Fruit fly (Drosophila melanogaster) whole organism, embryonic: Measurements from ENCODE around the gene GstD4.
A peak's percentile ranks its signal among the peaks of the same experiment; 100 is the strongest.

ENCODE experiments used
- CG10321 ChIP-seq: fragments of 200-800 bp; sonication (Bioruptor generic); IDR thresholded peaks from 2 replicates; pipeline ENCODE4 v1.3.6; 2022; ENCODE audit warnings: missing biosample characterization, missing genetic modification characterization
- CG10654 ChIP-seq: fragments of 200-800 bp; sonication (Bioruptor generic); optimal IDR thresholded peaks from 2 replicates; lab custom pipeline; 2016; ENCODE audit warnings: missing biosample characterization, missing genetic modification characterization
- CG11723 ChIP-seq: fragments of 200-800 bp; sonication (Bioruptor generic); optimal IDR thresholded peaks from 2 replicates; lab custom pipeline; 2017; ENCODE audit warnings: missing biosample characterization, mild to moderate bottlenecking, missing genetic modification characterization
- CG12071 ChIP-seq: fragments of 200-800 bp; sonication (Bioruptor generic); optimal IDR thresholded peaks from 3 replicates; lab custom pipeline; 2018; ENCODE audit warnings: missing biosample characterization, mild to moderate bottlenecking, missing genetic modification characterization
- CG12391 ChIP-seq: fragments of 200-800 bp; sonication (Bioruptor generic); optimal IDR thresholded peaks from 3 replicates; lab custom pipeline; 2018; ENCODE audit warnings: missing biosample characterization, mild to moderate bottlenecking, missing genetic modification characterization, moderate library complexity
- CG15696 ChIP-seq: fragments of 200-800 bp; sonication (Bioruptor generic); optimal IDR thresholded peaks from 2 replicates; lab custom pipeline; 2019; ENCODE audit warnings: missing biosample characterization, mild to moderate bottlenecking, missing genetic modification characterization, moderate library complexity
- CG1602 ChIP-seq: fragments of 200-800 bp; sonication (Bioruptor generic); optimal IDR thresholded peaks from 3 replicates; lab custom pipeline; 2016; ENCODE audit warnings: missing biosample characterization, missing genetic modification characterization
- CG17186 ChIP-seq: fragments of 200-800 bp; sonication (Bioruptor generic); optimal IDR thresholded peaks from 3 replicates; lab custom pipeline; 2017; ENCODE audit warnings: missing biosample characterization, missing genetic modification reagents, missing genetic modification characterization
- CG17328 ChIP-seq: fragments of 200-800 bp; sonication (Bioruptor generic); IDR thresholded peaks from 2 replicates; pipeline ENCODE4 v1.3.6; 2022; ENCODE audit warnings: missing biosample characterization, missing genetic modification characterization
- CG17612 ChIP-seq: fragments of 200-800 bp; sonication (Bioruptor generic); IDR thresholded peaks from 2 replicates; pipeline ENCODE4 v1.3.6; 2022; ENCODE audit warnings: missing biosample characterization, missing genetic modification characterization
- CG18599 ChIP-seq: fragments of 200-800 bp; sonication (Bioruptor generic); optimal IDR thresholded peaks from 3 replicates; lab custom pipeline; 2017; ENCODE audit warnings: missing biosample characterization, missing genetic modification characterization, mild to moderate bottlenecking, moderate library complexity, missing genetic modification reagents
- CG31388 ChIP-seq: fragments of 200-800 bp; sonication (Bioruptor generic); optimal IDR thresholded peaks from 2 replicates; lab custom pipeline; 2016; ENCODE audit warnings: missing biosample characterization, missing genetic modification characterization
- CG8765 ChIP-seq: fragments of 200-800 bp; sonication (Bioruptor generic); IDR thresholded peaks from 2 replicates; pipeline ENCODE4 v1.3.6; 2022; ENCODE audit warnings: missing biosample characterization, missing genetic modification characterization
- CG9817 ChIP-seq: fragments of 200-800 bp; sonication (Bioruptor generic); optimal IDR thresholded peaks from 2 replicates; lab custom pipeline; 2018; ENCODE audit warnings: missing biosample characterization, mild to moderate bottlenecking, missing genetic modification characterization, moderate library complexity
- CTCF ChIP-seq: fragments of 200-800 bp; sonication (Bioruptor generic); optimal IDR thresholded peaks from 2 replicates; lab custom pipeline; 2017; ENCODE audit warnings: missing biosample characterization, mild to moderate bottlenecking, missing genetic modification characterization, moderate library complexity
- Camta ChIP-seq: fragments of 200-800 bp; sonication (Bioruptor generic); optimal IDR thresholded peaks from 2 replicates; lab custom pipeline; 2016; ENCODE audit warnings: missing biosample characterization, missing genetic modification characterization
- D19A ChIP-seq: fragments of 200-800 bp; optimal IDR thresholded peaks from 3 replicates; lab custom pipeline; 2019; ENCODE audit warnings: missing biosample characterization, mild to moderate bottlenecking, missing genetic modification characterization, moderate library complexity
- Gsc ChIP-seq: fragments of 200-800 bp; sonication (Bioruptor generic); IDR thresholded peaks from 2 replicates; pipeline ENCODE4 v1.3.6; 2022; ENCODE audit warnings: missing biosample characterization, missing genetic modification characterization
- HLH3B ChIP-seq: fragments of 200-800 bp; sonication (Bioruptor generic); IDR thresholded peaks from 2 replicates; pipeline ENCODE4 v1.3.6; 2022; ENCODE audit warnings: missing biosample characterization, missing genetic modification characterization
- HLH4C ChIP-seq: fragments of 200-800 bp; sonication (Bioruptor generic); IDR thresholded peaks from 3 replicates; pipeline ENCODE4 v1.3.6; 2022; ENCODE audit warnings: missing biosample characterization, missing genetic modification characterization; ENCODE audit not compliant: partially characterized antibody
- Hsf ChIP-seq: fragments of 200-800 bp; sonication (Bioruptor generic); optimal IDR thresholded peaks from 3 replicates; lab custom pipeline; 2016; ENCODE audit warnings: missing biosample characterization, missing genetic modification characterization
- Max ChIP-seq: fragments of 200-800 bp; sonication (Bioruptor generic); optimal IDR thresholded peaks from 2 replicates; lab custom pipeline; 2016; ENCODE audit warnings: missing biosample characterization, mild to moderate bottlenecking, missing genetic modification characterization
- Myb ChIP-seq: fragments of 200-800 bp; sonication (Bioruptor generic); optimal IDR thresholded peaks from 2 replicates; lab custom pipeline; 2016; ENCODE audit warnings: missing biosample characterization, missing genetic modification characterization
- NFAT ChIP-seq: fragments of 200-800 bp; sonication (Bioruptor generic); IDR thresholded peaks from 2 replicates; pipeline ENCODE4 v1.3.6; 2022; ENCODE audit warnings: missing biosample characterization, missing genetic modification characterization
- Scr ChIP-seq: fragments of 200-800 bp; sonication (Bioruptor generic); IDR thresholded peaks from 2 replicates; pipeline ENCODE4 v1.3.6; 2022; ENCODE audit warnings: missing biosample characterization, missing genetic modification characterization; ENCODE audit not compliant: partially characterized antibody
- ac ChIP-seq: fragments of 200-800 bp; sonication (Bioruptor generic); optimal IDR thresholded peaks from 3 replicates; lab custom pipeline; 2017; ENCODE audit warnings: missing biosample characterization, mild to moderate bottlenecking, missing genetic modification characterization
- aop ChIP-seq: fragments of 200-800 bp; sonication (Bioruptor generic); IDR thresholded peaks from 2 replicates; pipeline ENCODE4 v1.3.6; 2022; ENCODE audit warnings: missing biosample characterization, missing genetic modification characterization
- btn ChIP-seq: fragments of 200-800 bp; sonication (Bioruptor generic); optimal IDR thresholded peaks from 2 replicates; lab custom pipeline; 2016; ENCODE audit warnings: missing biosample characterization, missing genetic modification characterization
- cas ChIP-seq: fragments of 200-800 bp; sonication (Bioruptor generic); IDR thresholded peaks from 2 replicates; pipeline ENCODE4 v1.3.6; 2022; ENCODE audit warnings: missing biosample characterization, missing genetic modification characterization
- da ChIP-seq: fragments of 200-800 bp; sonication (Bioruptor generic); optimal IDR thresholded peaks from 2 replicates; lab custom pipeline; 2016; ENCODE audit warnings: missing biosample characterization, missing genetic modification characterization
- gcm ChIP-seq: fragments of 200-800 bp; sonication (Bioruptor generic); optimal IDR thresholded peaks from 2 replicates; lab custom pipeline; 2019; ENCODE audit warnings: missing biosample characterization, mild to moderate bottlenecking, missing genetic modification characterization, moderate library complexity
- grau ChIP-seq: fragments of 200-800 bp; optimal IDR thresholded peaks from 3 replicates; lab custom pipeline; 2019; ENCODE audit warnings: missing biosample characterization, mild to moderate bottlenecking, missing genetic modification characterization, moderate library complexity
- h ChIP-seq: fragments of >200 bp; optimal IDR thresholded peaks from 2 replicates; lab custom pipeline; 2017
- hbn ChIP-seq: fragments of 200-800 bp; sonication (Bioruptor generic); IDR thresholded peaks from 2 replicates; pipeline ENCODE4 v1.3.6; 2022; ENCODE audit warnings: missing biosample characterization, missing genetic modification characterization; ENCODE audit not compliant: partially characterized antibody
- jigr1 ChIP-seq: fragments of 200-800 bp; sonication (Bioruptor generic); IDR thresholded peaks from 3 replicates; pipeline ENCODE4 v1.3.6; 2022; ENCODE audit warnings: missing biosample characterization, missing genetic modification characterization
- knrl ChIP-seq: fragments of 200-800 bp; sonication (Bioruptor generic); IDR thresholded peaks from 3 replicates; pipeline ENCODE4 v1.3.6; 2022; ENCODE audit warnings: missing biosample characterization, missing genetic modification characterization; ENCODE audit not compliant: partially characterized antibody
- lab ChIP-seq: fragments of 200-800 bp; sonication (Bioruptor generic); optimal IDR thresholded peaks from 3 replicates; lab custom pipeline; 2017; ENCODE audit warnings: missing biosample characterization, missing genetic modification characterization, mild to moderate bottlenecking, moderate library complexity, missing genetic modification reagents
- nom ChIP-seq: fragments of 200-800 bp; sonication (Bioruptor generic); optimal IDR thresholded peaks from 2 replicates; lab custom pipeline; 2017; ENCODE audit warnings: missing biosample characterization, missing genetic modification characterization, mild to moderate bottlenecking, moderate library complexity, missing genetic modification reagents
- odd ChIP-seq: fragments of 200-800 bp; sonication (Bioruptor generic); optimal IDR thresholded peaks from 2 replicates; lab custom pipeline; 2017; ENCODE audit warnings: missing biosample characterization, mild to moderate bottlenecking, missing genetic modification characterization
- pho ChIP-seq: fragments of 200-800 bp; sonication (Bioruptor generic); optimal IDR thresholded peaks from 2 replicates; lab custom pipeline; 2016; ENCODE audit warnings: missing biosample characterization, missing genetic modification characterization
- phol ChIP-seq: fragments of 200-800 bp; sonication (Bioruptor generic); optimal IDR thresholded peaks from 3 replicates; lab custom pipeline; 2018; ENCODE audit warnings: missing biosample characterization, mild to moderate bottlenecking, missing genetic modification characterization, moderate library complexity
- pita ChIP-seq: fragments of 200-800 bp; sonication (Bioruptor generic); optimal IDR thresholded peaks from 2 replicates; lab custom pipeline; 2017; ENCODE audit warnings: missing biosample characterization, mild to moderate bottlenecking, missing genetic modification characterization
- pum ChIP-seq: fragments of 200-800 bp; sonication (Bioruptor generic); optimal IDR thresholded peaks from 2 replicates; lab custom pipeline; 2016; ENCODE audit warnings: missing biosample characterization, missing genetic modification characterization
- row ChIP-seq: fragments of 200-800 bp; sonication (Bioruptor generic); IDR thresholded peaks from 3 replicates; pipeline ENCODE4 v1.3.6; 2022; ENCODE audit warnings: missing biosample characterization, missing genetic modification characterization
- scrt ChIP-seq: fragments of 200-800 bp; sonication (Bioruptor generic); optimal IDR thresholded peaks from 2 replicates; lab custom pipeline; 2018; ENCODE audit warnings: missing biosample characterization, mild to moderate bottlenecking, missing genetic modification characterization, moderate library complexity
- sqz ChIP-seq: fragments of 200-800 bp; sonication (Bioruptor generic); optimal IDR thresholded peaks from 3 replicates; lab custom pipeline; 2018; ENCODE audit warnings: missing biosample characterization, mild to moderate bottlenecking, missing genetic modification characterization
- ssp ChIP-seq: fragments of 200-800 bp; sonication (Bioruptor generic); IDR thresholded peaks from 2 replicates; pipeline ENCODE4 v1.3.6; 2022; ENCODE audit warnings: missing biosample characterization, missing genetic modification characterization
- stc ChIP-seq: fragments of 200-800 bp; sonication (Bioruptor generic); IDR thresholded peaks from 2 replicates; pipeline ENCODE4 v1.3.6; 2022; ENCODE audit warnings: missing biosample characterization, missing genetic modification characterization
- ttk ChIP-seq: fragments of 200-800 bp; sonication (Bioruptor generic); IDR thresholded peaks from 2 replicates; pipeline ENCODE4 v2.1.2; 2022; ENCODE audit warnings: missing biosample characterization, missing genetic modification characterization
- wdn ChIP-seq: fragments of 200-800 bp; sonication (Bioruptor generic); IDR thresholded peaks from 2 replicates; pipeline ENCODE4 v1.3.6; 2022; ENCODE audit warnings: missing biosample characterization, missing genetic modification characterization
- wek ChIP-seq: fragments of 200-800 bp; sonication (Bioruptor generic); optimal IDR thresholded peaks from 3 replicates; lab custom pipeline; 2018; ENCODE audit warnings: missing biosample characterization, mild to moderate bottlenecking, missing genetic modification characterization, moderate library complexity
- zfh1 ChIP-seq: fragments of 200-800 bp; sonication (Bioruptor generic); IDR thresholded peaks from 3 replicates; pipeline ENCODE4 v1.3.6; 2022; ENCODE audit warnings: missing biosample characterization, missing genetic modification characterization

The GstD4 gene

dm6 chr3R:12402935-12403334 lies 29.0 kb downstream of the GstD4 start (continued):
- TF ChIP-seq jigr1 (peak; percentile 76; the same call in 2 of the 3 replicates), ac (GFP tag; lab: Kevin White, UChicago) (peak; percentile 95), HLH3B (GFP tag; lab: Robert Waterston, UW) (peak; percentile 97), CG9817 (tag; lab: Kevin White, UChicago) (peak; percentile 97), CG17612 (peak; percentile 79), Gsc (GFP tag; lab: Robert Waterston, UW) (no peak), lab (GFP tag; lab: Kevin White, UChicago) (peak; percentile 98), Scr (GFP tag; lab: Robert Waterston, UW) (peak; percentile 51), odd (peak; percentile 96), btn (GFP tag; lab: Kevin White, UChicago) (peak; percentile 98), h (no peak), pho (peak; percentile 91), scrt (peak; percentile 99), HLH4C (GFP tag; lab: Robert Waterston, UW) (0 out of 3 replicates have a peak, but pooled peaks have one; percentile 40), nom (GFP tag; lab: Kevin White, UChicago) (peak; percentile 99), pum (GFP tag; lab: Kevin White, UChicago) (peak; percentile 90), ttk (GFP tag; lab: Robert Waterston, UW) (peak; percentile 93), D19A (tag; lab: Kevin White, UChicago) (peak; percentile 99), row (peak; percentile 98), CG18599 (GFP tag; lab: Kevin White, UChicago) (peak; percentile 99), wdn (GFP tag; lab: Robert Waterston, UW) (peak; percentile 93), CG17328 (peak; percentile 98), ssp (GFP tag; lab: Robert Waterston, UW) (peak; percentile 76), Myb (GFP tag; lab: Kevin White, UChicago) (peak; percentile 70), knrl (0 out of 3 replicates have a peak, but pooled peaks have one; percentile 19), zfh1 (GFP tag; lab: Robert Waterston, UW) (peak; percentile 99), CG17186 (GFP tag; lab: Kevin White, UChicago) (peak; percentile 97), hbn (peak; percentile 36; the same call in 1 of the 2 replicates), grau (peak; percentile 98), CTCF (GFP tag; lab: Kevin White, UChicago) (peak; percentile 70), stc (GFP tag; lab: Robert Waterston, UW) (peak; percentile 97), gcm (peak; percentile 98), CG12071 (GFP tag; lab: Kevin White, UChicago) (peak; percentile 100), Max (GFP tag; lab: Kevin White, UChicago) (peak; percentile 100), CG1602 (GFP tag; lab: Kevin White, UChicago) (peak; percentile 96), CG12391 (tag; lab: Kevin White, UChicago) (peak; percentile 99), pita (GFP tag; lab: Kevin White, UChicago) (no peak), wek (GFP tag; lab: Kevin White, UChicago) (peak; percentile 92), CG10654 (GFP tag; lab: Kevin White, UChicago) (peak; percentile 97), cas (GFP tag; lab: Robert Waterston, UW) (peak; percentile 89), CG11723 (GFP tag; lab: Kevin White, UChicago) (peak; percentile 94), CG31388 (GFP tag; lab: Kevin White, UChicago) (peak; percentile 97), aop (GFP tag; lab: Robert Waterston, UW) (peak; percentile 90), CG15696 (peak; percentile 100), phol (peak; percentile 99), Camta (GFP tag; lab: Kevin White, UChicago) (peak; percentile 96), da (GFP tag; lab: Kevin White, UChicago) (peak; percentile 85), CG8765 (GFP tag; lab: Robert Waterston, UW) (peak; percentile 91), Hsf (GFP tag; lab: Kevin White, UChicago) (peak; percentile 97), NFAT (GFP tag; lab: Robert Waterston, UW) (peak; percentile 92), CG10321 (GFP tag; lab: Robert Waterston, UW) (peak; percentile 81), sqz (peak; percentile 99)
